Worm (Caenorhabditis elegans) whole organism, midembryonic: ENCODE measurements around the gene irld-65.

Experiments
- T22C8.4 ChIP-seq: fragments of 200-800 bp; sonication (Bioruptor generic); IDR thresholded peaks from 2 replicates; pipeline ENCODE4 v1.3.6; 2022; ENCODE audit warnings: missing genetic modification characterization, missing compliant biosample characterization
- cog-1 ChIP-seq: sonication (generic microtip); optimal IDR thresholded peaks from 2 replicates; lab custom pipeline; 2016; ENCODE audit warnings: missing genetic modification characterization, missing compliant biosample characterization
- flt-1 ChIP-seq: fragments of 200-800 bp; sonication (Bioruptor generic); IDR thresholded peaks from 2 replicates; pipeline ENCODE4 v1.3.6; 2022; ENCODE audit warnings: missing genetic modification characterization, missing compliant biosample characterization
- klf-2 ChIP-seq: fragments of 200-800 bp; sonication (Bioruptor generic); conservative IDR thresholded peaks from 2 replicates; pipeline ENCODE4 v1.3.6; 2022; ENCODE audit warnings: missing genetic modification reagents, missing genetic modification characterization, missing compliant biosample characterization
- med-1 ChIP-seq: sonication (generic microtip); optimal IDR thresholded peaks from 2 replicates; lab custom pipeline; 2017; ENCODE audit warnings: missing genetic modification characterization, mild to moderate bottlenecking, missing compliant biosample characterization, antibody characterized with exemption, missing genetic modification reagents; ENCODE audit not compliant: insufficient read depth
- ref-1 ChIP-seq: fragments of 200-800 bp; sonication (Bioruptor generic); conservative IDR thresholded peaks from 2 replicates; pipeline ENCODE4 v1.3.6; 2022; ENCODE audit warnings: missing genetic modification reagents, missing genetic modification characterization, missing compliant biosample characterization
- tab-1 ChIP-seq: fragments of 200-800 bp; sonication (Bioruptor generic); IDR thresholded peaks from 2 replicates; pipeline ENCODE4 v1.3.6; 2022; ENCODE audit warnings: missing genetic modification characterization, missing compliant biosample characterization
- ztf-23 ChIP-seq: fragments of 200-800 bp; sonication (Bioruptor generic); IDR thresholded peaks from 2 replicates; pipeline ENCODE4 v1.3.6; 2022; ENCODE audit warnings: missing genetic modification reagents, missing genetic modification characterization, missing compliant biosample characterization
- ztf-29 ChIP-seq: fragments of 200-800 bp; sonication (Bioruptor generic); IDR thresholded peaks from 2 replicates; pipeline ENCODE4 v1.3.6; 2022; ENCODE audit warnings: missing genetic modification reagents, missing genetic modification characterization, missing compliant biosample characterization

Gene irld-65

DNA sequence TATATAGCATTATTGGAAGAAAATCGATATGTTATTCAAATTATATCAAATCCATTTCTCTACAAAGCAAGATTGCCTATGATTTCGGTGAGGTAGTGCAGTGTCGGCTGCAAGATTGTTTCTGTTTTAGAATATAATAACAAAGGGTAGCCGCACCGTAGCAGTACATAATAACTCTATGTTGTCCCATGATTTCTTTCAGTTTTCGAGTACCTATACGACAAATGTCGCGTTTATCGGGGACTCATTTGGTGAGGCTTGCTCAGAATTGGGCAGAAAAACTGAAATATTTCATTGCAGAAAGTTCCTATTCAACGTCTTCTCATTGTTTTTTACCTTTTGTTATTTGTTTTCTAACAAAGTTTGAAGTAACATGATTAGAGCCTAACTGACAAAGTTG lies 8.7 kb upstream of the irld-65 start, which contains the start of gene srw-79:
srw-79 (plus strand) TSS at position 301 of the 400 bp plus-strand sequence.
- TF ChIP-seq cog-1 (tag; lab: Kevin White, UChicago) = no peak
- TF ChIP-seq flt-1 (GFP tag; lab: Robert Waterston, UW) = no peak
- TF ChIP-seq ztf-23 = no peak
- TF ChIP-seq tab-1 = no peak
- no peak for TF ChIP-seq med-1
- TF ChIP-seq klf-2 (GFP tag; lab: Robert Waterston, UW) = no peak
- no peak for TF ChIP-seq ztf-29 (GFP tag; lab: Robert Waterston, UW)
- TF ChIP-seq T22C8.4 = no peak
- TF ChIP-seq ref-1 (GFP tag; lab: Robert Waterston, UW) = no peak

ce11 chrII:2943966-2944365 lies 6.2 kb upstream of the irld-65 start, which contains the start of the genes irld-50 and irld-49:
Gene irld-50 (minus strand): TSS chrII:2944066.
Gene irld-49 (plus strand): TSS chrII:2944176.
- TF ChIP-seq flt-1 (GFP tag; lab: Robert Waterston, UW) = no peak
- no peak for TF ChIP-seq med-1
- TF ChIP-seq ztf-29 (GFP tag; lab: Robert Waterston, UW) = no peak
- TF ChIP-seq ref-1 (GFP tag; lab: Robert Waterston, UW) = no peak
- no peak for TF ChIP-seq klf-2 (GFP tag; lab: Robert Waterston, UW)
- no peak for TF ChIP-seq T22C8.4
- no peak for TF ChIP-seq cog-1 (tag; lab: Kevin White, UChicago)
- no peak for TF ChIP-seq ztf-23
- no peak for TF ChIP-seq tab-1

DNA sequence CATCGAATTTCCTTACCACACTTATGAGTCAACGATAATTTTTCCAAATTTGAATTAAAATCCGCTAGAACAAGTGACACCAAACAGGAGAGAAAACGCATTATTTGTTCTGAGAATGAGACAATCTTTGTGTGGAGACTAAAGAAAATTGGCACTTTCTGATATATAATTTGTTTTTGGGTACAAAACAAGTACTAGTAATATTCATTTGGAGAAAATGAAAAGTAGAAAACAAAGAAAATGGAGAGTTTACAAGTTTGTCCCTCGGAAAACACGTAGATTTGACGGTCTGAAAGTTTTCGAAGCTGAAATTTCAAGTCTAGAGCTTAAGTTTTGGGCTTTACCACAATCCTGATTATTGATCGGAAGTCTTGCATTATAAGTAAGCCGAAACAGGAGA lies 3.0 kb upstream of the irld-65 start, which contains the start of gene irld-66:
irld-66 (minus strand) TSS at position 101 of the 400 bp plus-strand sequence.
- TF ChIP-seq T22C8.4 (no peak), flt-1 (GFP tag; lab: Robert Waterston, UW) (no peak), med-1 (no peak), ref-1 (GFP tag; lab: Robert Waterston, UW) (no peak), tab-1 (no peak)

DNA sequence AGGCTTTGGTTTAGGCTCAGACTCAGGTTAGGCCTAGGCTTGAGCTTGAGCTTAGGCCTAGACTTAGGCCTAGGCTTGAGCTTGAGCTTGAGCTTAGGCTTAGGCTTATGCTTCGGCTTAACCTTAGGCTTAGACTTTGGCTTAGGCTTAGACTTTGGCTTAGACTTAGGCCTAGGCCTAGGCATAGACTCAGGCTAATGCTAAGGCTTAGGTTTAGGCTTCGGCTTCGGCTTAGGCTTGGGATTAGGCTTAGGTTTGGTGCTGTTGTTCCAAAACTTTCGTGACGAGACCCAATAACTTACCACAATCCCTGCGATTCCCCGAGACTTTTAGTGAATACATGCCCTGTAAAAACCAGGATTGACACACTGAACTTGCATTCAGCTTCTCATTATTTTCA lies 1.9 kb upstream of the irld-65 start:
- no peak for TF ChIP-seq med-1
- TF ChIP-seq klf-2 (GFP tag; lab: Robert Waterston, UW) = no peak
- no peak for TF ChIP-seq tab-1
- TF ChIP-seq ztf-23 = no peak
- no peak for TF ChIP-seq cog-1 (tag; lab: Kevin White, UChicago)
- TF ChIP-seq T22C8.4 = no peak
- TF ChIP-seq ref-1 (GFP tag; lab: Robert Waterston, UW) = no peak
- TF ChIP-seq flt-1 (GFP tag; lab: Robert Waterston, UW) = no peak
- no peak for TF ChIP-seq ztf-29 (GFP tag; lab: Robert Waterston, UW)

ce11 chrII:2934354-2934753 lies 3.4 kb downstream of the irld-65 start, which contains the start of gene irld-67:
Gene irld-67 (minus strand): TSS chrII:2934454.
- no peak for TF ChIP-seq med-1

DNA sequence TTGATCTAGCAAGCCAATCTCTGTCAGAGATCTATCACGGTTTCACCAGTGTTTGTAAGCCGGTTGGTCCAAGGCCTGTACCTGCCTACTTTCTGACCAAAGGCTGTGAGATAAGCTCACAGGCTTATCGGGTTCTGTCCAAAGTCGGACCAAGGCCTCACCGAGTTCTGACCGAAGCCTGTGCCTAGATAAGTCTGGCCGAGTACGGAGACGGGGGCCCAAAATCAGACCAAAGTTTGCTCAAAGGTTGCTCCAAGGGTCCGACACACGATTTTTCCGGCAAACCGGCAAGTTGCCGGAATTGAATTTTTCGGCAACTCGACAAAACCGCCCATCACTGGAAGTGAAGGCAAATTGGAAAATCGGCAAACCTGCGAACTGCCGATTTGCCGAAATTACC lies 6.2 kb downstream of the irld-65 start:
- TF ChIP-seq ref-1 (GFP tag; lab: Robert Waterston, UW) = no peak
- no peak for TF ChIP-seq cog-1 (tag; lab: Kevin White, UChicago)
- peak; percentile 47; the same call in 1 of the 2 replicates for TF ChIP-seq ztf-23
- no peak for TF ChIP-seq flt-1 (GFP tag; lab: Robert Waterston, UW)
- TF ChIP-seq klf-2 (GFP tag; lab: Robert Waterston, UW) = no peak
- no peak for TF ChIP-seq tab-1
- TF ChIP-seq med-1 = no peak
- no peak for TF ChIP-seq T22C8.4

- no peak for TF ChIP-seq klf-2 (GFP tag; lab: Robert Waterston, UW)
- no peak for TF ChIP-seq ztf-29 (GFP tag; lab: Robert Waterston, UW)
- TF ChIP-seq ref-1 (GFP tag; lab: Robert Waterston, UW) = no peak
- no peak for TF ChIP-seq tab-1
- no peak for TF ChIP-seq med-1
- TF ChIP-seq cog-1 (tag; lab: Kevin White, UChicago) = no peak
- no peak for TF ChIP-seq ztf-23
- no peak for TF ChIP-seq T22C8.4
- TF ChIP-seq flt-1 (GFP tag; lab: Robert Waterston, UW) = no peak
Observed at ce11 chrII:2930499-2930898, 7.3 kb downstream of the irld-65 start, which contains the start of the genes irld-64 and irld-63. Gene irld-64 (minus strand): TSS chrII:2930599. Gene irld-63 (plus strand): TSS chrII:2930728.

- TF ChIP-seq cog-1 (tag; lab: Kevin White, UChicago) = no peak
- TF ChIP-seq flt-1 (GFP tag; lab: Robert Waterston, UW) = no peak
- no peak for TF ChIP-seq tab-1
- no peak for TF ChIP-seq ztf-29 (GFP tag; lab: Robert Waterston, UW)
- TF ChIP-seq klf-2 (GFP tag; lab: Robert Waterston, UW) = no peak
- no peak for TF ChIP-seq ref-1 (GFP tag; lab: Robert Waterston, UW)
- TF ChIP-seq ztf-23 = no peak
- TF ChIP-seq med-1 = no peak
- TF ChIP-seq T22C8.4 = no peak
Observed at ce11 chrII:2929846-2930245, 7.9 kb downstream of the irld-65 start.

DNA sequence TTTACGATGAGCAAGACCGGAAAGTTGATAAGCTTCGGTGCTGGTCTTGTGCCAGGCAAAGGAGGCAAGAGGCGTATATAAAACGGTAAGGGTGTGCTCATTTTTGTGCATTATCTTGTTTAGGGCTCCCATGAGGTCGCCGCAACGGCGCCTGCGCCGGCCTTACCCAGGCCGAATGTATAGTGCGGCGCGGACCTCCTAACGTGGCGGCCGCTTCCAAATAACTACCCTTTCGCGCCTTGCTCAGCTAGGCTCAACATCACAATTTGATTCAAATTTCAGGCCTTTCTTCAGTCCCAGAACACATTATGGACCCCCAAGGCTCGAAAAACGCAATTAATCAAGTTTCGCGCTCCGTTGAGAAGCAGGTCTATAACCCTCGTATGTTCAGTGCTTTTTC lies 10.2 kb downstream of the irld-65 start, which contains the start of the genes ZK355.3 and ZK355.8:
ZK355.3 (minus strand) TSS at position 101 of the 400 bp plus-strand sequence.
ZK355.8 (plus strand) TSS at position 272 of the 400 bp plus-strand sequence.
- TF ChIP-seq ztf-29 (GFP tag; lab: Robert Waterston, UW) (no peak), ztf-23 (no peak), ref-1 (GFP tag; lab: Robert Waterston, UW) (no peak), T22C8.4 (no peak), med-1 (no peak), klf-2 (GFP tag; lab: Robert Waterston, UW) (no peak), tab-1 (no peak), cog-1 (tag; lab: Kevin White, UChicago) (no peak), flt-1 (GFP tag; lab: Robert Waterston, UW) (no peak)

ce11 chrII:2925806-2926558 lies 11.8 kb downstream of the irld-65 start:
- no peak for TF ChIP-seq ref-1 (GFP tag; lab: Robert Waterston, UW)
- no peak for TF ChIP-seq flt-1 (GFP tag; lab: Robert Waterston, UW)
- TF ChIP-seq cog-1 (tag; lab: Kevin White, UChicago) = no peak
- TF ChIP-seq med-1 = no peak
- TF ChIP-seq klf-2 (GFP tag; lab: Robert Waterston, UW) = no peak
- no peak for TF ChIP-seq ztf-29 (GFP tag; lab: Robert Waterston, UW)
- TF ChIP-seq T22C8.4 = no peak
- TF ChIP-seq ztf-23 = no peak
- no peak for TF ChIP-seq tab-1
